Worm (Caenorhabditis elegans): ENCODE measurements around the gene math-13.
A peak's percentile ranks its signal among the peaks of the same experiment; 100 is the strongest.

The math-13 gene

DNA sequence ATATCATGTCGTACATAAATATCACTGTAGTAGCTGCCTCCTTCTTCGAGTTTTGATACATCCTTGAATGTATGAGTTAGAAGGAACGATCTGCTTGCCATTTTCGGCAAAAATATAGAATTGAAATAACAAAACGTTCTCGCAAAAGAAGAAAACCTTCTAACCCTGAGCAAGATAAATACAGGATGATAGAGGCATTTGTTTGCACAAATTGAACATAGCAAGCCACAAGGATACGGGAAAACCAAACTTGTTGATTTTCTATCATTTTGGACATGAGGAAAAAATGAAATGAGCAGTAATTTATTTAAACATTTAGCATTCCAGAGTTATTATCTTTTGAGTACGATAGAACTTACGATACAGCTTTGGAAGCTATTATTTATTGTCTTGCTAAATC, 13.3 kb downstream of the math-13 start, which contains the start of gene math-8:
Gene math-8, minus strand, starts transcription at position 101 of the 400 bp plus-strand sequence.
- TF ChIP-seq nhr-77 (tag; optimal IDR thresholded peaks at IDR 0.05) (no peak), nhr-12 (tag; optimal IDR thresholded peaks at IDR 0.05) (no peak), R02D3.7 (tag; optimal IDR thresholded peaks at IDR 0.05) (no peak)

DNA sequence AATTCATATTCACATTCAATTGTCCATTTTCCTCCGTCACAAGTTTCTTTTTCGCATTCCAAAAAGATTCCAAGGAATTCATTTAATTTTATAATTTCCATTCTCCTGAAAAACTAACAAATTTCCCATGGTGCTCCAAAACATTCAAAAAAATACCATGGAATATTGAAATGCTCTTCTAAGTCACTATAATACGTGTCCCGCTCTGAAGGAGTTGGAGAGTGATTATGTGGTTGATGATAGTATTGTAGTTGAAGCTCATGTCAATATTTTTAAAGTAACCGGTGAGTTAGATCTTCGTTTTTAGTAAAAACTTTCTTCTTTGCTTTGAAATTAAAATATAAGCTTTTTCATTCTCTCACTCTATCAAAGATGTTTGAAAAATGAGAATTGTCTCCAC, 14.9 kb downstream of the math-13 start, which contains the start of gene math-9:
Gene math-9, minus strand, starts transcription at position 101 of the 400 bp plus-strand sequence.
- no peak for TF ChIP-seq lsy-12 (tag; optimal IDR thresholded peaks at IDR 0.05)
- no peak for TF ChIP-seq fkh-10 (GFP tag; optimal IDR thresholded peaks at IDR 0.05)
- no peak for TF ChIP-seq nhr-12 (tag; optimal IDR thresholded peaks at IDR 0.05)
- no peak for TF ChIP-seq nhr-11 (tag; optimal IDR thresholded peaks at IDR 0.05)
- TF ChIP-seq ztf-11 (tag; optimal IDR thresholded peaks at IDR 0.05) = no peak
- no peak for TF ChIP-seq nhr-28 (tag; optimal IDR thresholded peaks at IDR 0.05)

DNA sequence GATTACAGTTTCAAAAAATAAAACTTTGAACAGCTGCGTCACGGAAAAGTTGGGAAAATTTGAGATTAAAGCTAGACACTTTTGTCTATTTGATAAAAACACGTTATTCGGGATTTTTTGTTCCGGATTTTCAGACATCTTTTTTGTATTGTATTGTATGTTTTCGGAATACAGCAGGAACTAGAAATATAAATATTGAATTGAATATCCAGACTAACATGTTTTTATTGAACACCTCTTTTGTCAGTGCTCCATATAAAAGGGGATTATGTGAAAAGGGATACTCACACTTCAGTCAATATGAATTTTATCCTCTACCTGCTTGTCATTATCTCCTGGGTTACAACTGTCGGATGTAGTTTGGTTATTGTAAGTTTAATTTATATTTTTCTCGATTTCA, 18.2 kb downstream of the math-13 start, which contains the start of gene C16C4.1:
Gene C16C4.1, plus strand, starts transcription at position 301 of the 400 bp plus-strand sequence.
- TF ChIP-seq nhr-25 (tag; optimal IDR thresholded peaks at IDR 0.05) = no peak
- no peak for TF ChIP-seq ceh-82 (tag; optimal IDR thresholded peaks at IDR 0.05)
- TF ChIP-seq elt-1 (tag; optimal IDR thresholded peaks at IDR 0.05) = no peak
- TF ChIP-seq skn-1 (tag; optimal IDR thresholded peaks at IDR 0.05) = no peak
- no peak for TF ChIP-seq ama-1 (optimal IDR thresholded peaks at IDR 0.05)
- TF ChIP-seq tbx-2 (tag; optimal IDR thresholded peaks at IDR 0.05) = no peak
- no peak for TF ChIP-seq snpc-4 (tag; optimal IDR thresholded peaks at IDR 0.05)
- TF ChIP-seq unc-62 (GFP tag; optimal IDR thresholded peaks at IDR 0.05) = no peak

DNA sequence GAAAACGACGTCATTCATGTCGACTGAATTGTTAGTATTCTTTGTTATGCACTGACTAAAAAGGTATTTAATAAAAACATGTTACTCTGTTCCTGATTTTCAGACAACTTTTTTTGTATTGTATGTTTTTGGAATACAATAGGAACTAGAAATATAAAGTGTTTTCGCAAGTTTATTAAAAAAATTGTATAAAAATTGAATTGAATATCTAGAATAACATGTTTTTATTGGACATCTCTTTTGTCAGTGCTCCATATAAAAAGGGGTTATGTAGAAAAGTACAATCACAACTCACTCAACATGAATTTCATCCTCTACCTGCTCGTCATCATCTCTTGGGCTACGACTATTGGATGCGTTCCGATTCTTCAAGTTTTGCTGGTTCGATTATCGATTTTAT, 19.5 kb downstream of the math-13 start, which contains the start of gene C46F9.5:
Gene C46F9.5, plus strand, starts transcription at position 301 of the 400 bp plus-strand sequence.
- no peak for TF ChIP-seq egl-5 (tag; optimal IDR thresholded peaks at IDR 0.05)
- TF ChIP-seq elt-1 (tag; optimal IDR thresholded peaks at IDR 0.05) = no peak
- TF ChIP-seq ceh-82 (tag; optimal IDR thresholded peaks at IDR 0.05) = no peak
- TF ChIP-seq elt-2 (tag; optimal IDR thresholded peaks at IDR 0.05) = no peak
- TF ChIP-seq eor-1 (tag; optimal IDR thresholded peaks at IDR 0.05) = no peak
- TF ChIP-seq ama-1 (optimal IDR thresholded peaks at IDR 0.05) = no peak
- no peak for TF ChIP-seq mml-1 (tag; optimal IDR thresholded peaks at IDR 0.05)
- TF ChIP-seq nhr-77 (tag; optimal IDR thresholded peaks at IDR 0.05) = no peak
- TF ChIP-seq fkh-10 (GFP tag; optimal IDR thresholded peaks at IDR 0.05) = no peak
- no peak for TF ChIP-seq nfya-1 (tag; optimal IDR thresholded peaks at IDR 0.05; ENCODE audit: insufficient read depth)
- TF ChIP-seq lsy-12 (tag; optimal IDR thresholded peaks at IDR 0.05) = no peak
- no peak for TF ChIP-seq unc-62 (GFP tag; optimal IDR thresholded peaks at IDR 0.05)
- no peak for TF ChIP-seq pha-4 (tag; optimal IDR thresholded peaks at IDR 0.05)
- no peak for TF ChIP-seq ztf-11 (tag; optimal IDR thresholded peaks at IDR 0.05)
- TF ChIP-seq daf-12 (tag; optimal IDR thresholded peaks at IDR 0.05) = no peak
- TF ChIP-seq zag-1 (tag; optimal IDR thresholded peaks at IDR 0.05) = no peak
- TF ChIP-seq mdl-1 (tag; optimal IDR thresholded peaks at IDR 0.05) = no peak

DNA sequence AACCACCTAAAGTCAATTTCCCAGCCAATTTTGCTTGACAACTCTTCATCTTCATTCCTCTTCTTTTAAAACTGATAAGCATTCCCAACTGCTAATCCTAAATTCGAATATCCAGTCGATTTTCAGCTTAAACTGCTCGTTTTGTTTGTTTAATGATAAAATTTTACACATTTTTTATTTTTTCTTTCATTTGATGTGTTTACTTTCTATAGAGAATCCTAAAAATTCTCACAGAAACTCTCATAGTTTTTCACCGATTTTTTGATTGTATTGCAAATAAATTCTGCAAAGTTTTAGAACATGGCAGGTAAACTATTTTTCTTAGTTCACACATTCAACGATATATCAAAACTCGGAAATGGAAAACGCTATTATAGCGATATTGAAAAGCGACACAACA, 20.0 kb downstream of the math-13 start, which contains the start of gene math-25:
Gene math-25, plus strand, starts transcription at position 301 of the 400 bp plus-strand sequence.
- no peak for TF ChIP-seq fos-1 (tag; optimal IDR thresholded peaks at IDR 0.05)
- no peak for TF ChIP-seq unc-39 (tag; optimal IDR thresholded peaks at IDR 0.05)
- no peak for TF ChIP-seq hmg-11 (tag; optimal IDR thresholded peaks at IDR 0.05)
- no peak for TF ChIP-seq nhr-76 (tag; optimal IDR thresholded peaks at IDR 0.05)
- no peak for TF ChIP-seq nhr-67 (tag; optimal IDR thresholded peaks at IDR 0.05)
- no peak for TF ChIP-seq skn-1 (tag; optimal IDR thresholded peaks at IDR 0.05)
- no peak for TF ChIP-seq nhr-11 (tag; optimal IDR thresholded peaks at IDR 0.05)

DNA sequence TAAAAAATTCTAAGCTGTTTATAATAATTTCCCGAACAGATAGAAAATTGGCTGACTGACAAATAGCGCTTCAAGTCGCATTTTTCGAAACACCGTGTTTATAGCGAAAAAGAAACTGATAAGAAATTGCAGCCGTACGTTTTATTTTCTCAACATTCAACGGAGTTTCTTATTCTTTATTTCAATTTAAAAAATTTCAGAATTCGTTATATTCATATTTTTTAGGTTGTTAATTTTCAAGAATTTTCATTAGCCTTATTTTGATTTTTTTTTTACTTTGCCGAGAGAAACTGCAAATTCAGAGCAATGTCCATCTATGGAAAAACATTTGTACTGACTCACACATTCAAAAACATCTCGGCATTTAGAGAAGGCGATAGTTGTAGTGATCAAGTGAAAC, 22.2 kb downstream of the math-13 start, which contains the start of gene C46F9.6:
Gene C46F9.6, plus strand, starts transcription at position 301 of the 400 bp plus-strand sequence.
- peak; percentile 19 for TF ChIP-seq elt-2 (tag; optimal IDR thresholded peaks at IDR 0.05)
- no peak for TF ChIP-seq unc-62 (GFP tag; optimal IDR thresholded peaks at IDR 0.05)
- TF ChIP-seq mml-1 (tag; optimal IDR thresholded peaks at IDR 0.05) = no peak
- no peak for TF ChIP-seq zag-1 (tag; optimal IDR thresholded peaks at IDR 0.05)
- TF ChIP-seq ztf-4 (tag; optimal IDR thresholded peaks at IDR 0.05) = no peak
- no peak for TF ChIP-seq sea-2 (GFP tag; optimal IDR thresholded peaks at IDR 0.05)
- no peak for TF ChIP-seq eor-1 (tag; optimal IDR thresholded peaks at IDR 0.05)
- TF ChIP-seq elt-1 (tag; optimal IDR thresholded peaks at IDR 0.05) = no peak
- no peak for TF ChIP-seq elt-3 (tag; optimal IDR thresholded peaks at IDR 0.05)
